Worm (Caenorhabditis elegans) whole organism, L2 larva: ENCODE results near the gene C48B4.13.

Experiments
- C34F6.9 ChIP-seq: fragments of 150-350 bp; optimal IDR thresholded peaks from 2 replicates; lab custom pipeline; 2014; ENCODE audit warnings: missing biosample characterization, missing genetic modification characterization
- F13H6.1 ChIP-seq: sonication (generic microtip); optimal IDR thresholded peaks from 2 replicates; lab custom pipeline; 2016; ENCODE audit warnings: missing genetic modification characterization, missing compliant biosample characterization
- R02D3.7 ChIP-seq: fragments of 150-350 bp; optimal IDR thresholded peaks from 2 replicates; lab custom pipeline; 2014; ENCODE audit warnings: missing biosample characterization, missing genetic modification characterization
- Y55F3AM.14 ChIP-seq: fragments of 200-800 bp; sonication (Bioruptor generic); optimal IDR thresholded peaks from 2 replicates; lab custom pipeline; 2018; ENCODE audit warnings: mild to moderate bottlenecking, missing genetic modification characterization, missing compliant biosample characterization
- ZK546.5 ChIP-seq: sonication (generic microtip); optimal IDR thresholded peaks from 2 replicates; lab custom pipeline; 2017; ENCODE audit warnings: missing biosample characterization, missing genetic modification characterization
- alr-1 ChIP-seq: fragments of 150-350 bp; optimal IDR thresholded peaks from 2 replicates; lab custom pipeline; 2014; ENCODE audit warnings: missing biosample characterization, missing genetic modification characterization
- aly-2 ChIP-seq: fragments of 150-350 bp; optimal IDR thresholded peaks from 2 replicates; lab custom pipeline; 2014; ENCODE audit warnings: missing biosample characterization, missing genetic modification characterization
- ama-1 ChIP-seq: fragments of 150-350 bp; optimal IDR thresholded peaks from 2 replicates; lab custom pipeline; 2018; ENCODE audit warnings: inconsistent platforms
- blmp-1 ChIP-seq: sonication (generic microtip); optimal IDR thresholded peaks from 2 replicates; lab custom pipeline; 2017; ENCODE audit warnings: missing genetic modification characterization, mild to moderate bottlenecking, missing compliant biosample characterization, antibody characterized with exemption, moderate library complexity; ENCODE audit not compliant: insufficient read depth
- ceh-16 ChIP-seq: fragments of 150-350 bp; optimal IDR thresholded peaks from 2 replicates; lab custom pipeline; 2014; ENCODE audit warnings: missing biosample characterization, missing genetic modification characterization
- ceh-82 ChIP-seq: fragments of 150-350 bp; optimal IDR thresholded peaks from 2 replicates; lab custom pipeline; 2014; ENCODE audit warnings: missing biosample characterization, missing genetic modification characterization
- crh-2 ChIP-seq: sonication (generic microtip); optimal IDR thresholded peaks from 2 replicates; lab custom pipeline; 2017; ENCODE audit warnings: missing biosample characterization, missing genetic modification characterization
- dmd-4 ChIP-seq: sonication (generic microtip); optimal IDR thresholded peaks from 2 replicates; lab custom pipeline; 2017; ENCODE audit warnings: missing biosample characterization, missing genetic modification characterization
- egl-27 ChIP-seq: sonication (generic microtip); optimal IDR thresholded peaks from 3 replicates; lab custom pipeline; 2017; ENCODE audit warnings: missing biosample characterization, missing genetic modification reagents, missing genetic modification characterization
- elt-1 ChIP-seq: fragments of 150-350 bp; optimal IDR thresholded peaks from 2 replicates; lab custom pipeline; 2014; ENCODE audit warnings: missing biosample characterization, missing genetic modification characterization
- elt-3 ChIP-seq: sonication (generic microtip); optimal IDR thresholded peaks from 2 replicates; lab custom pipeline; 2017; ENCODE audit warnings: missing biosample characterization, missing genetic modification characterization
- fos-1 ChIP-seq: fragments of 150-350 bp; optimal IDR thresholded peaks from 2 replicates; lab custom pipeline; 2014; ENCODE audit warnings: missing biosample characterization, missing genetic modification characterization
- gmeb-1 ChIP-seq: fragments of 150-350 bp; optimal IDR thresholded peaks from 2 replicates; lab custom pipeline; 2014; ENCODE audit warnings: missing biosample characterization, missing genetic modification characterization
- lin-11 ChIP-seq: fragments of 150-350 bp; sonication (generic microtip); optimal IDR thresholded peaks from 2 replicates; lab custom pipeline; 2014; ENCODE audit warnings: missing biosample characterization, missing genetic modification characterization, inconsistent platforms, mixed read lengths
- lin-13 ChIP-seq: fragments of 150-350 bp; optimal IDR thresholded peaks from 2 replicates; lab custom pipeline; 2014; ENCODE audit warnings: missing biosample characterization, missing genetic modification reagents, missing genetic modification characterization
- lin-39 ChIP-seq: fragments of 150-350 bp; optimal IDR thresholded peaks from 2 replicates; lab custom pipeline; 2014; ENCODE audit warnings: missing biosample characterization, missing genetic modification reagents, missing genetic modification characterization
- lsy-2 ChIP-seq, 2 experiments: fragments of 150-350 bp in 1 of 2; sonication (generic microtip) in 1 of 2; optimal IDR thresholded peaks; 2 replicates each; lab custom pipeline; 2014 to 2017; ENCODE audit warnings: missing biosample characterization in 2 of 2, missing genetic modification characterization in 2 of 2
- mab-5 ChIP-seq: fragments of 150-350 bp; optimal IDR thresholded peaks from 2 replicates; lab custom pipeline; 2014; ENCODE audit warnings: missing biosample characterization, missing genetic modification characterization
- mbf-1 ChIP-seq: sonication (generic microtip); optimal IDR thresholded peaks from 2 replicates; lab custom pipeline; 2017; ENCODE audit warnings: missing biosample characterization, missing genetic modification characterization
- mdl-1 ChIP-seq, 2 experiments: fragments of 150-350 bp in 1 of 2; sonication (generic microtip) in 1 of 2; optimal IDR thresholded peaks; 2 replicates each; lab custom pipeline; 2017; ENCODE audit warnings: missing biosample characterization in 2 of 2, missing genetic modification characterization in 2 of 2
- nhr-10 ChIP-seq: sonication (generic microtip); optimal IDR thresholded peaks from 2 replicates; lab custom pipeline; 2017; ENCODE audit warnings: missing biosample characterization, missing genetic modification characterization
- nhr-11 ChIP-seq: fragments of 150-350 bp; optimal IDR thresholded peaks from 2 replicates; lab custom pipeline; 2014; ENCODE audit warnings: missing biosample characterization, missing genetic modification characterization
- nhr-12 ChIP-seq: fragments of 150-350 bp; optimal IDR thresholded peaks from 2 replicates; lab custom pipeline; 2014; ENCODE audit warnings: missing biosample characterization, missing genetic modification characterization
- nhr-129 ChIP-seq: fragments of 150-350 bp; optimal IDR thresholded peaks from 2 replicates; lab custom pipeline; 2014; ENCODE audit warnings: missing biosample characterization, missing genetic modification characterization
- nhr-21 ChIP-seq: fragments of 150-350 bp; optimal IDR thresholded peaks from 2 replicates; lab custom pipeline; 2014; ENCODE audit warnings: missing biosample characterization, missing genetic modification characterization
- nhr-23 ChIP-seq: fragments of 150-350 bp; optimal IDR thresholded peaks from 2 replicates; lab custom pipeline; 2014; ENCODE audit warnings: missing biosample characterization, missing genetic modification reagents, missing genetic modification characterization
- nhr-237 ChIP-seq: fragments of 150-350 bp; optimal IDR thresholded peaks from 2 replicates; lab custom pipeline; 2014; ENCODE audit warnings: missing biosample characterization, missing genetic modification characterization
- nhr-25 ChIP-seq: fragments of 150-350 bp; sonication (generic microtip); optimal IDR thresholded peaks from 3 replicates; lab custom pipeline; 2014; ENCODE audit warnings: missing biosample characterization, missing genetic modification characterization
- nhr-6 ChIP-seq: fragments of 150-350 bp; optimal IDR thresholded peaks from 2 replicates; lab custom pipeline; 2014; ENCODE audit warnings: missing biosample characterization, missing genetic modification characterization
- nhr-77 ChIP-seq: fragments of 150-350 bp; optimal IDR thresholded peaks from 2 replicates; lab custom pipeline; 2014; ENCODE audit warnings: missing biosample characterization, missing genetic modification characterization
- peb-1 ChIP-seq: fragments of 150-350 bp; optimal IDR thresholded peaks from 2 replicates; lab custom pipeline; 2014; ENCODE audit warnings: missing biosample characterization, missing genetic modification characterization
- sem-4 ChIP-seq: fragments of 150-350 bp; optimal IDR thresholded peaks from 2 replicates; lab custom pipeline; 2014; ENCODE audit warnings: missing biosample characterization, missing genetic modification reagents, missing genetic modification characterization
- skn-1 ChIP-seq: sonication (generic microtip); optimal IDR thresholded peaks from 2 replicates; lab custom pipeline; 2017; ENCODE audit warnings: missing biosample characterization, missing genetic modification characterization
- sma-3 ChIP-seq: sonication (generic microtip); optimal IDR thresholded peaks from 2 replicates; lab custom pipeline; 2016; ENCODE audit warnings: missing genetic modification reagents, missing genetic modification characterization, missing compliant biosample characterization
- sma-9 ChIP-seq, 2 experiments: fragments of 150-350 bp in 1 of 2; sonication (generic microtip) in 1 of 2; optimal IDR thresholded peaks; 2 replicates each; lab custom pipeline; 2014 to 2016; ENCODE audit warnings: missing genetic modification characterization in 2 of 2, mild to moderate bottlenecking in 1 of 2, missing biosample characterization in 1 of 2, missing compliant biosample characterization in 1 of 2, missing genetic modification reagents in 1 of 2, moderate library complexity in 1 of 2
- snpc-4 ChIP-seq: fragments of 150-350 bp; optimal IDR thresholded peaks from 2 replicates; lab custom pipeline; 2014; ENCODE audit warnings: missing biosample characterization, missing genetic modification characterization
- unc-39 ChIP-seq: fragments of 150-350 bp; optimal IDR thresholded peaks from 2 replicates; lab custom pipeline; 2014; ENCODE audit warnings: missing biosample characterization, missing genetic modification characterization
- unc-55 ChIP-seq: fragments of 150-350 bp; sonication (generic microtip); optimal IDR thresholded peaks from 3 replicates; lab custom pipeline; 2014; ENCODE audit warnings: missing biosample characterization, missing genetic modification reagents, missing genetic modification characterization
- unc-62 ChIP-seq: fragments of 150-350 bp; optimal IDR thresholded peaks from 2 replicates; lab custom pipeline; 2014; ENCODE audit warnings: missing biosample characterization, missing genetic modification reagents, missing genetic modification characterization
- zag-1 ChIP-seq: fragments of 150-350 bp; optimal IDR thresholded peaks from 2 replicates; lab custom pipeline; 2014; ENCODE audit warnings: missing biosample characterization, missing genetic modification characterization
- ztf-1 ChIP-seq: fragments of 200-800 bp; sonication (Bioruptor generic); conservative IDR thresholded peaks from 2 replicates; pipeline ENCODE4 v1.3.6; 2022; ENCODE audit warnings: missing genetic modification characterization, missing compliant biosample characterization
- ztf-11 ChIP-seq: sonication (generic microtip); optimal IDR thresholded peaks from 2 replicates; lab custom pipeline; 2017; ENCODE audit warnings: missing biosample characterization, missing genetic modification characterization
- ztf-4 ChIP-seq: fragments of 150-350 bp; optimal IDR thresholded peaks from 2 replicates; lab custom pipeline; 2014; ENCODE audit warnings: missing biosample characterization, missing genetic modification characterization

The C48B4.13 gene

DNA sequence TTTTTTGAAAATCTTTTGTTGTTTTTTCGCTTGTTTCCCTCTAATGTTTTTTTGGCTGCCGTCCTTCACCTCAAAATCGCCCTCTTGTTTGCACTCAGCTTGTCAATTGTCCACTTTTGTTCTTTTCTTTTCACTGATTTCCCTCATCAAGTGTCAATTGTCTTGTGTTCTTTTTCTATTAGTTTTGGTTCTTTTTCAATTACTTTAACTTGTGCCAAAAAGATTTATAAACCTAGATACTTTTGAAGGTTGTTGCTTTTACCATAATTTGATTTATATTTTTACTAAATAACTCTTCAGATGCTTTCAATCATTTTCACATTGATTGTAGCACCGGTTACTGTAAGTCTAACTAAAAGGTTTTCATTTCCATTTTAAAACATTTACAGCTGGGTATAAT, at the start of gene C48B4.13:
C48B4.13 (plus strand) TSS at position 301 of the 400 bp plus-strand sequence.
- TF ChIP-seq blmp-1 (tag; lab: Kevin White, UChicago) (no peak), F13H6.1 (tag; lab: Kevin White, UChicago) (no peak), ceh-16 (tag; lab: Kevin White, UChicago) (no peak), crh-2 (no peak), gmeb-1 (tag; lab: Kevin White, UChicago) (no peak), ztf-4 (tag; lab: Kevin White, UChicago) (no peak), nhr-21 (tag; lab: Kevin White, UChicago) (no peak), skn-1 (tag; lab: Kevin White, UChicago) (no peak), ztf-1 (GFP tag; lab: Robert Waterston, UW) (no peak), unc-39 (tag; lab: Kevin White, UChicago) (no peak), mbf-1 (tag; lab: Kevin White, UChicago) (no peak)
- TF ChIP-seq, all 48 proteins: peak for 0

DNA sequence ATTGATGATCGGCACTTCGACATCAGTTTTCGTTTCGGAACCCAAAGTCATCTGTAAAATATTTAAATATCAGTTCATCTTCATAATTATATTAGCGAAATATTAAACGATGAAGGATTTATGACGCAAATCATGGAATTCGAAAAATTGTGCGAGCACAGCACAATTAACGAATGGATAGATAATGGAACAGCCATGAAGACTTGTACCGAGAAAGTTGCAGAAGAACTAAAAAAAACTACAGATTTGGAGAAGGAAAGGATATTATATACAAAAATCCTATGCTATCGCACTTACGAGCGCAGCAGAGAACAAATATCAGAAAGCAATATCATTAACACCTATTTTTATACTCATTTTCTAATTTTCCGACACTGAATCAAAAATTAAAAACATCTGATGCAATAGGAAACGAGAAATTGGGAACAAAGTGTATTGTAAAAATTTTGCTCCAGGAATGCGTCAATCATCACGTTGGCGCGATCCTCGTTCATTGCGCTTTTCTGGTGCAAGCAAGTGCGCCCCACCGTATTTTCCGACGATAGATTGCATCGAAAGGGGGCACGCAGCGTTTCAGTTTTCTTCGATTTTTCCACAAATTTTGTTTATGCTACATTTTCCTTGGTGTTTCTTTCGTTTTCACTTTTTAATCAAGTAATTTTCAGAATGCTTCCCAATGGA, 47.0 kb upstream of the C48B4.13 start, which contains the start of the genes clu-1 and prp-40:
clu-1 (minus strand) TSS at position 51 of the 681 bp plus-strand sequence.
prp-40 (plus strand) TSS at position 666 of the 681 bp plus-strand sequence.
- TF ChIP-seq mdl-1 (tag; optimal IDR thresholded peaks at IDR 0.05; lab: Kevin White, UChicago), result peak in 1 of 2 experiments; percentile 46
- peak; percentile 42 for TF ChIP-seq ama-1 (lab: Kevin White, UChicago)
- no peak for TF ChIP-seq nhr-12 (tag; lab: Kevin White, UChicago)
- TF ChIP-seq elt-3 (tag; lab: Kevin White, UChicago), result no peak
- TF ChIP-seq nhr-10 (tag; lab: Kevin White, UChicago), result peak; percentile 73
- peak; percentile 89 for TF ChIP-seq sma-3 (GFP tag; lab: Kevin White, UChicago)
- TF ChIP-seq dmd-4, result no peak
- no peak for TF ChIP-seq ztf-11 (tag; lab: Kevin White, UChicago)
- no peak for TF ChIP-seq mbf-1 (tag; lab: Kevin White, UChicago)
- TF ChIP-seq nhr-21 (tag; lab: Kevin White, UChicago), result peak; percentile 84
- no peak for TF ChIP-seq nhr-77
- no peak for TF ChIP-seq nhr-11 (tag; lab: Kevin White, UChicago)
- peak; percentile 15 for TF ChIP-seq R02D3.7 (tag; lab: Kevin White, UChicago)
- no peak for TF ChIP-seq alr-1 (tag; lab: Kevin White, UChicago)
- peak; percentile 48 for TF ChIP-seq snpc-4 (tag; lab: Kevin White, UChicago)
- TF ChIP-seq C34F6.9 (tag; lab: Kevin White, UChicago), result peak; percentile 98
- no peak for TF ChIP-seq nhr-237 (tag; lab: Kevin White, UChicago)
- no peak for TF ChIP-seq ztf-1 (GFP tag; lab: Robert Waterston, UW)
- TF ChIP-seq elt-1 (tag; lab: Kevin White, UChicago), result no peak
- peak; percentile 50 for TF ChIP-seq ztf-4 (tag; lab: Kevin White, UChicago)
- peak; percentile 90 for TF ChIP-seq lin-13 (GFP tag; lab: Kevin White, UChicago)
- TF ChIP-seq aly-2 (tag; lab: Kevin White, UChicago), result no peak
- peak; percentile 12 for TF ChIP-seq ceh-82 (tag; lab: Kevin White, UChicago)
- TF ChIP-seq unc-55 (GFP tag; lab: Kevin White, UChicago), result peak; percentile 94
- TF ChIP-seq mab-5 (tag; lab: Kevin White, UChicago), result peak; percentile 89
- peak; percentile 85 for TF ChIP-seq lin-11
- TF ChIP-seq F13H6.1 (tag; lab: Kevin White, UChicago), result peak; percentile 91
- TF ChIP-seq fos-1 (tag; lab: Kevin White, UChicago), result peak; percentile 73
- TF ChIP-seq nhr-129 (tag; lab: Kevin White, UChicago), result peak; percentile 96
- TF ChIP-seq lin-39 (tag; lab: Kevin White, UChicago), result no peak
- no peak for TF ChIP-seq unc-39 (tag; lab: Kevin White, UChicago)
- TF ChIP-seq peb-1 (tag; lab: Kevin White, UChicago), result no peak
- no peak for TF ChIP-seq Y55F3AM.14 (GFP tag; lab: Kevin White, UChicago)
- peak; percentile 60 for TF ChIP-seq ceh-16 (tag; lab: Kevin White, UChicago)
- TF ChIP-seq ZK546.5 (tag; lab: Kevin White, UChicago), result peak; percentile 33
- TF ChIP-seq lsy-2 (tag; optimal IDR thresholded peaks at IDR 0.05; lab: Kevin White, UChicago), result peak; percentile 86 to 95
- TF ChIP-seq nhr-23 (tag; lab: Kevin White, UChicago), result no peak
- TF ChIP-seq blmp-1 (tag; lab: Kevin White, UChicago), result peak; percentile 36
- TF ChIP-seq skn-1 (tag; lab: Kevin White, UChicago), result no peak
- no peak for TF ChIP-seq unc-62 (GFP tag; lab: Kevin White, UChicago)
- TF ChIP-seq crh-2, result peak; percentile 86
- TF ChIP-seq nhr-25 (tag; lab: Kevin White, UChicago), result peak; percentile 90
- TF ChIP-seq egl-27 (tag; lab: Kevin White, UChicago), result no peak
- TF ChIP-seq zag-1 (tag; lab: Kevin White, UChicago), result peak; percentile 81
- TF ChIP-seq gmeb-1 (tag; lab: Kevin White, UChicago), result peak; percentile 89
- TF ChIP-seq sma-9 (GFP tag; optimal IDR thresholded peaks at IDR 0.05; lab: Kevin White, UChicago), result peak; percentile 84
- TF ChIP-seq sma-9 (tag; optimal IDR thresholded peaks at IDR 0.05; lab: Kevin White, UChicago), result no peak
- peak; percentile 67 for TF ChIP-seq sem-4 (tag; lab: Kevin White, UChicago)
- peak; percentile 72 for TF ChIP-seq nhr-6 (tag; lab: Kevin White, UChicago)
